Worm (Caenorhabditis elegans) whole organism, midembryonic: ENCODE data around the gene F28G4.3.

Source experiments
- T22C8.4 ChIP-seq: fragments of 200-800 bp; sonication (Bioruptor generic); IDR thresholded peaks from 2 replicates; pipeline ENCODE4 v1.3.6; 2022; ENCODE audit warnings: missing genetic modification characterization, missing compliant biosample characterization
- cog-1 ChIP-seq: sonication (generic microtip); optimal IDR thresholded peaks from 2 replicates; lab custom pipeline; 2016; ENCODE audit warnings: missing genetic modification characterization, missing compliant biosample characterization
- flt-1 ChIP-seq: fragments of 200-800 bp; sonication (Bioruptor generic); IDR thresholded peaks from 2 replicates; pipeline ENCODE4 v1.3.6; 2022; ENCODE audit warnings: missing genetic modification characterization, missing compliant biosample characterization
- klf-2 ChIP-seq: fragments of 200-800 bp; sonication (Bioruptor generic); conservative IDR thresholded peaks from 2 replicates; pipeline ENCODE4 v1.3.6; 2022; ENCODE audit warnings: missing genetic modification reagents, missing genetic modification characterization, missing compliant biosample characterization
- med-1 ChIP-seq: sonication (generic microtip); optimal IDR thresholded peaks from 2 replicates; lab custom pipeline; 2017; ENCODE audit warnings: missing genetic modification characterization, mild to moderate bottlenecking, missing compliant biosample characterization, antibody characterized with exemption, missing genetic modification reagents; ENCODE audit not compliant: insufficient read depth
- ref-1 ChIP-seq: fragments of 200-800 bp; sonication (Bioruptor generic); conservative IDR thresholded peaks from 2 replicates; pipeline ENCODE4 v1.3.6; 2022; ENCODE audit warnings: missing genetic modification reagents, missing genetic modification characterization, missing compliant biosample characterization
- tab-1 ChIP-seq: fragments of 200-800 bp; sonication (Bioruptor generic); IDR thresholded peaks from 2 replicates; pipeline ENCODE4 v1.3.6; 2022; ENCODE audit warnings: missing genetic modification characterization, missing compliant biosample characterization
- ztf-23 ChIP-seq: fragments of 200-800 bp; sonication (Bioruptor generic); IDR thresholded peaks from 2 replicates; pipeline ENCODE4 v1.3.6; 2022; ENCODE audit warnings: missing genetic modification reagents, missing genetic modification characterization, missing compliant biosample characterization
- ztf-29 ChIP-seq: fragments of 200-800 bp; sonication (Bioruptor generic); IDR thresholded peaks from 2 replicates; pipeline ENCODE4 v1.3.6; 2022; ENCODE audit warnings: missing genetic modification reagents, missing genetic modification characterization, missing compliant biosample characterization

Gene F28G4.3

DNA sequence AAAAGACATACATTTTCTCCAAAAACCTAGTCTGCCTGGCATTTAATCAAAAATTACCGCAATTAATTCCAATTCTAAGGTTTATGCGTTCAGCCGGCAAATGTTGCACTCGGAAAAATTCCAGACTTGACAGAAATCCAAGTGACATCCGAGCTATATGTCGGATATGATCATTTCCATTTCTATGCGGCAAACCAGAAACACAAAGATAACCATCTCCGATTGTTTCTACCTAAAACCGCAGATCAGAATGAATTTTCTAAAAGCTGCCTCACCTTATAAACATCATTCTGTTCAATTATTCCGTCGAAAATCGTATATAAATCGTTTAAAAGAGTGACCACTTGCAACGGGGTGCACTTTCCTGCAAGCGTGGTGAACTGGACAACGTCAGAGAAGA lies 38.4 kb downstream of the F28G4.3 start:
- TF ChIP-seq ref-1 (GFP tag; lab: Robert Waterston, UW) (no peak), T22C8.4 (GFP tag; lab: Robert Waterston, UW) (no peak), flt-1 (GFP tag; lab: Robert Waterston, UW) (no peak), ztf-29 (GFP tag; lab: Robert Waterston, UW) (no peak), tab-1 (GFP tag; lab: Robert Waterston, UW) (no peak), ztf-23 (GFP tag; lab: Robert Waterston, UW) (no peak)

DNA sequence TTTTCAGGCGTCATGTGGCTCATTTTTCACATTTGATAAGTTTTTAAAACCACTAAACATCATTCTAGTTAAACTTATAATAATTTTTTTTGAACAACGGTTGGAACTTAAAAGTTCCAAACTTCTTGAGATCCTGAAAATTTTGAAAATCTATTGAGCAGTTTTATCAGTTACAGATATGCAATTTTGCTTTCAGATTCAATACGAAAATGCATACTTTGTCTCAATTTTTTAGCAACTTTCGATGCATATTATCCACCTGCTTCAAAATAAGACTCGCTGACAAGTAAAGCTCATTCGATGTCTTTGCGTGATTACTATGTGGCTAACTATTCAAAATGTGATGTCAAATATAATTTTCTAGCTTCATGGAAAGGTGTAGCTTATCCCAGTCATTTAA lies 40.9 kb downstream of the F28G4.3 start, which contains the start of gene srh-95:
srh-95 (plus strand) TSS at position 301 of the 400 bp plus-strand sequence.
- no peak for TF ChIP-seq T22C8.4 (GFP tag; lab: Robert Waterston, UW)
- TF ChIP-seq klf-2 (GFP tag; lab: Robert Waterston, UW): no peak
- no peak for TF ChIP-seq med-1 (GFP tag; lab: Kevin White, UChicago)

DNA sequence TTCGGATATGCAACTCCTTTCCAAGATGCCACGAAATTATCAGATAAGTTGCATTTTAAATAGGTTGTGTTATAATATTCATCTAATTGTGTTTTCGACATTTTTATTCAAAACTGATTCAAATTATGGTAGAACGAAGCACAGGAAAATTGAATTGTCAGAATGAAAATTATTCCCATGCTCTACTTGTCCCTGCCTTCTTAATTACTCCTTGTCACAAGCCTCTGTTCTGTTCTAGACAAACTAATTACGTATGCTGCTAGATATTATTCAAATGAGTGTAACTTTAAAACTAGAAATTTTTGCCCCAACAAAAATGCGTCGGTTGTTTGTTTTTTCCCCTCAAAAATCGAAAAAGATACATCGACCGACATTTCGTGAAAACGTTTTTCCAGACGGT lies 43.4 kb downstream of the F28G4.3 start, which contains the start of gene srh-104:
srh-104 (minus strand) TSS at position 101 of the 400 bp plus-strand sequence.
- TF ChIP-seq T22C8.4 (GFP tag; lab: Robert Waterston, UW) (no peak), klf-2 (GFP tag; lab: Robert Waterston, UW) (no peak), flt-1 (GFP tag; lab: Robert Waterston, UW) (no peak), ztf-29 (GFP tag; lab: Robert Waterston, UW) (no peak), ztf-23 (GFP tag; lab: Robert Waterston, UW) (no peak)

DNA sequence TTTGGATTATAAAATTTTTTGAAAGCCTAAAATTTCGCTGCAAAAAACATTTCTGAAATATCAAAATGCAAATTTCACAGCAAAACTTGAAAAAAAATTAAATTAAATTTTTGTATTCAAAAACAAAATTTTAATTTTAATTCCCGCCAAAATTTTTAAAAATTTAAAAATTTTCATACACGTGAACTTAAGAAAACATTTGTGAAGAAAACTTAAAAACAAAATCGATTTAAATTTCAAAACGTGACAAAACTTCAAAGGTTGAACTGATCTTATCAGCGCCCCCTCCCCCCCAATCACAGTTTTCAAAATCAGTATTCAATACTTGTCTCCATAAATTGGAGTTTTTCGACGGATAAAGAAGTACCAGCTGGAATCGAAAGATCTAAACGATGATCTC lies 50.3 kb downstream of the F28G4.3 start, which contains the start of gene F21H7.5:
F21H7.5 (plus strand) TSS at position 301 of the 400 bp plus-strand sequence.
- TF ChIP-seq flt-1 (GFP tag; lab: Robert Waterston, UW): no peak
- TF ChIP-seq ref-1 (GFP tag; lab: Robert Waterston, UW): no peak
- TF ChIP-seq med-1 (GFP tag; lab: Kevin White, UChicago): no peak
- no peak for TF ChIP-seq ztf-23 (GFP tag; lab: Robert Waterston, UW)
- no peak for TF ChIP-seq tab-1 (GFP tag; lab: Robert Waterston, UW)
- no peak for TF ChIP-seq klf-2 (GFP tag; lab: Robert Waterston, UW)
- TF ChIP-seq T22C8.4 (GFP tag; lab: Robert Waterston, UW): no peak
- TF ChIP-seq cog-1: no peak
- TF ChIP-seq ztf-29 (GFP tag; lab: Robert Waterston, UW): no peak
